Fruit fly (Drosophila melanogaster): ENCODE results near the gene CG6834.
A peak's percentile ranks its signal among the peaks of the same experiment; 100 is the strongest.

Gene CG6834

DNA sequence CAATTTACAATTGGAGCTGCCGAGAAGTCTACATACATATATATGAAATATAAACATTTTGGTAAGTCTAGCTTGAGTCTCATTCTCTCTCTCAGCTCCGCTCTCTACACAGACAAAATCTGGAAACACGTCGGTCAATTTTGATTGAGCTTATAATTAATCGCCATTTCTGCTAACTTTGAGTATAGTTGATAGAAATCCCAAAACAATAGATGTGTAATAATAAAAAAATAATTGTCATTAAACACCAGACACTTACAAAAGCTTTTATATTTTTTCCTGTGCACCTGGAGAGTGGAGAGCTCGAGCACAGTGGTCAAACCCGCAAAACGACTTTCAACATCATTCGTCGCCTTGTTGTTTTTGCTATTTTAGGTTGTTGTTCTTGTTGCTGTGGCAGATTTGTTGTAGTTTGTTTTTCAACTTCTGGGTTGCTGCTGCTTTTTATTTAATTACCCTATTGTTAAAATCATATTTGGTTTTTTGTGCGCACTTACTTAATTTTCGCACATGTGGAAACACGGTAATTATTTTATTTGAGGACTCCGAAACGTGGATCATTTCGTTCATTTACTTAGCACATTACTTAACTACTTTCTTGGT, 31.2 kb downstream of the CG6834 start:
- TF ChIP-seq CG3847 (GFP tag; IDR thresholded peaks at IDR 0.05) (peak; percentile 97), Mrtf (GFP tag; IDR thresholded peaks at IDR 0.05) (peak; percentile 96), cas (GFP tag; IDR thresholded peaks at IDR 0.05) (peak; percentile 95), CG8290 (GFP tag; optimal IDR thresholded peaks at IDR 0.05) (peak; percentile 80), CG8290 (tag; optimal IDR thresholded peaks at IDR 0.05) (peak in 1 of 2 experiments; percentile 96), CG11696 (GFP tag; IDR thresholded peaks at IDR 0.05) (peak; percentile 91), CG4854 (GFP tag; optimal IDR thresholded peaks at IDR 0.05) (peak; percentile 94), CG12071 (GFP tag; optimal IDR thresholded peaks at IDR 0.05) (peak; percentile 97), aop (GFP tag; IDR thresholded peaks at IDR 0.05) (peak; percentile 83), nerfin-2 (GFP tag; IDR thresholded peaks at IDR 0.05; ENCODE audit: partially characterized antibody) (no peak), Ravus (GFP tag; IDR thresholded peaks at IDR 0.05) (peak; percentile 91), CG3995 (GFP tag; optimal IDR thresholded peaks at IDR 0.05) (peak; percentile 65), CG7987 (GFP tag; optimal IDR thresholded peaks at IDR 0.05) (peak; percentile 92), CG1647 (GFP tag; optimal IDR thresholded peaks at IDR 0.05) (peak; percentile 96), gsb-n (tag; optimal IDR thresholded peaks at IDR 0.05) (peak; percentile 95), Doc2 (GFP tag; IDR thresholded peaks at IDR 0.05) (peak; percentile 82), CG9609 (GFP tag; optimal IDR thresholded peaks at IDR 0.05) (peak; percentile 91), zfh2 (GFP tag; optimal IDR thresholded peaks at IDR 0.05) (peak; percentile 95), Hmx (GFP tag; optimal IDR thresholded peaks at IDR 0.05) (peak; percentile 85), wek (GFP tag; optimal IDR thresholded peaks at IDR 0.05) (peak; percentile 84), zfh1 (GFP tag; IDR thresholded peaks at IDR 0.05) (peak; percentile 97), MTF-1 (GFP tag; optimal IDR thresholded peaks at IDR 0.05; ENCODE audit: borderline replicate concordance) (peak; percentile 92), zen2 (GFP tag; IDR thresholded peaks at IDR 0.05; ENCODE audit: partially characterized antibody) (no peak), sisA (GFP tag; IDR thresholded peaks at IDR 0.05) (peak; percentile 96), klu (GFP tag; IDR thresholded peaks at IDR 0.05) (peak; percentile 93), slbo (GFP tag; IDR thresholded peaks at IDR 0.05) (peak; percentile 98), CG7963 (GFP tag; IDR thresholded peaks at IDR 0.05; ENCODE audit: partially characterized antibody) (no peak), peb (GFP tag; IDR thresholded peaks at IDR 0.05) (peak; percentile 88), sc (optimal IDR thresholded peaks at IDR 0.05) (no peak), sc (GFP tag; optimal IDR thresholded peaks at IDR 0.05) (peak; percentile 92), CG11247 (GFP tag; IDR thresholded peaks at IDR 0.05) (peak; percentile 96), eve (GFP tag; optimal IDR thresholded peaks at IDR 0.05) (peak in 1 of 2 experiments; percentile 97), BEAF-32 (GFP tag; optimal IDR thresholded peaks at IDR 0.05) (no peak), bigmax (GFP tag; optimal IDR thresholded peaks at IDR 0.05) (peak; percentile 59), tio (GFP tag; optimal IDR thresholded peaks at IDR 0.05) (peak; percentile 95), hkb (optimal IDR thresholded peaks at IDR 0.05) (no peak), hkb (GFP tag; IDR thresholded peaks at IDR 0.05) (peak; percentile 98), CG9876 (GFP tag; optimal IDR thresholded peaks at IDR 0.05) (peak; percentile 86), ab (GFP tag; optimal IDR thresholded peaks at IDR 0.05) (peak; percentile 84), ac (GFP tag; optimal IDR thresholded peaks at IDR 0.05) (peak; percentile 59), pros (GFP tag; optimal IDR thresholded peaks at IDR 0.05) (no peak), CG13296 (GFP tag; optimal IDR thresholded peaks at IDR 0.05) (peak; percentile 94), lbe (GFP tag; optimal IDR thresholded peaks at IDR 0.05) (peak; percentile 98), emc (GFP tag; optimal IDR thresholded peaks at IDR 0.05) (peak; percentile 87), Lhr (GFP tag; optimal IDR thresholded peaks at IDR 0.05) (peak; percentile 84), HmgZ (tag; optimal IDR thresholded peaks at IDR 0.05) (peak; percentile 96), cad (GFP tag; optimal IDR thresholded peaks at IDR 0.05) (no peak), HLHmδ (GFP tag; optimal IDR thresholded peaks at IDR 0.05) (no peak), Doc3 (GFP tag; IDR thresholded peaks at IDR 0.05; ENCODE audit: partially characterized antibody) (0 out of 3 replicates have a peak, but pooled peaks have one; percentile 13), CG18262 (tag; optimal IDR thresholded peaks at IDR 0.05) (peak; percentile 95), tll (GFP tag; optimal IDR thresholded peaks at IDR 0.05) (no peak)
